Fruit fly (Drosophila melanogaster) whole organism, embryonic: ENCODE data around the gene wds.

ENCODE experiments used
- CG10959 ChIP-seq: fragments of 200-800 bp; sonication (Bioruptor generic); IDR thresholded peaks from 2 replicates; pipeline ENCODE4 v1.3.6; 2022; ENCODE audit warnings: missing biosample characterization, missing genetic modification characterization
- CG11085 ChIP-seq: fragments of 200-800 bp; sonication (Bioruptor generic); IDR thresholded peaks from 2 replicates; pipeline ENCODE4 v1.3.6; 2022; ENCODE audit warnings: missing biosample characterization, missing genetic modification characterization
- CG11456 ChIP-seq: fragments of 200-800 bp; sonication (Bioruptor generic); IDR thresholded peaks from 3 replicates; pipeline ENCODE4 v1.3.6; 2022; ENCODE audit warnings: missing biosample characterization, missing genetic modification characterization
- CG14710 ChIP-seq: fragments of 200-800 bp; sonication (Bioruptor generic); optimal IDR thresholded peaks from 3 replicates; lab custom pipeline; 2019; ENCODE audit warnings: missing biosample characterization, mild to moderate bottlenecking, missing genetic modification characterization, moderate library complexity
- CG15601 ChIP-seq: fragments of 200-800 bp; sonication (Bioruptor generic); optimal IDR thresholded peaks from 3 replicates; lab custom pipeline; 2019; ENCODE audit warnings: missing biosample characterization, mild to moderate bottlenecking, missing genetic modification characterization, moderate library complexity
- CG15696 ChIP-seq: fragments of 200-800 bp; sonication (Bioruptor generic); optimal IDR thresholded peaks from 2 replicates; lab custom pipeline; 2019; ENCODE audit warnings: missing biosample characterization, mild to moderate bottlenecking, missing genetic modification characterization, moderate library complexity
- CG18599 ChIP-seq: fragments of 200-800 bp; sonication (Bioruptor generic); optimal IDR thresholded peaks from 3 replicates; lab custom pipeline; 2017; ENCODE audit warnings: missing biosample characterization, missing genetic modification characterization, mild to moderate bottlenecking, moderate library complexity, missing genetic modification reagents
- CG30403 ChIP-seq: fragments of 200-800 bp; sonication (Bioruptor generic); optimal IDR thresholded peaks from 3 replicates; lab custom pipeline; 2016; ENCODE audit warnings: missing biosample characterization, missing genetic modification characterization
- CG3281 ChIP-seq: fragments of 200-800 bp; sonication (Bioruptor generic); optimal IDR thresholded peaks from 3 replicates; lab custom pipeline; 2017; ENCODE audit warnings: missing biosample characterization, mild to moderate bottlenecking, missing genetic modification characterization
- CG4424 ChIP-seq: fragments of 200-800 bp; sonication (Bioruptor generic); optimal IDR thresholded peaks from 3 replicates; lab custom pipeline; 2016; ENCODE audit warnings: missing biosample characterization, missing genetic modification characterization
- CG4707 ChIP-seq: fragments of 200-800 bp; sonication (Bioruptor generic); optimal IDR thresholded peaks from 2 replicates; lab custom pipeline; 2018; ENCODE audit warnings: missing biosample characterization, mild to moderate bottlenecking, missing genetic modification characterization, moderate library complexity
- CG5953 ChIP-seq: fragments of 200-800 bp; sonication (Bioruptor generic); IDR thresholded peaks from 2 replicates; pipeline ENCODE4 v1.3.6; 2022; ENCODE audit warnings: missing biosample characterization, missing genetic modification characterization
- CG8290 ChIP-seq, 3 experiments: fragments of 200-800 bp; sonication (Bioruptor generic); optimal IDR thresholded peaks; 2 replicates each; lab custom pipeline; 2016 to 2019; ENCODE audit warnings: missing biosample characterization in 3 of 3, missing genetic modification characterization in 3 of 3, mild to moderate bottlenecking in 2 of 3, moderate library complexity in 1 of 3
- D19A ChIP-seq: fragments of 200-800 bp; optimal IDR thresholded peaks from 3 replicates; lab custom pipeline; 2019; ENCODE audit warnings: missing biosample characterization, mild to moderate bottlenecking, missing genetic modification characterization, moderate library complexity
- Dad ChIP-seq: fragments of 200-800 bp; sonication (Bioruptor generic); optimal IDR thresholded peaks from 3 replicates; lab custom pipeline; 2016; ENCODE audit warnings: missing biosample characterization, missing genetic modification characterization
- Doc2 ChIP-seq: fragments of 200-800 bp; sonication (Bioruptor generic); IDR thresholded peaks from 2 replicates; pipeline ENCODE4 v1.3.6; 2022; ENCODE audit warnings: missing biosample characterization, missing genetic modification characterization
- Dp ChIP-seq: fragments of 200-800 bp; sonication (Bioruptor generic); optimal IDR thresholded peaks from 2 replicates; lab custom pipeline; 2018; ENCODE audit warnings: missing biosample characterization, mild to moderate bottlenecking, missing genetic modification characterization, moderate library complexity
- Elba2 ChIP-seq: fragments of 200-800 bp; sonication (Bioruptor generic); optimal IDR thresholded peaks from 3 replicates; lab custom pipeline; 2016; ENCODE audit warnings: missing biosample characterization, missing genetic modification characterization
- HLHmδ ChIP-seq: fragments of 200-800 bp; sonication (Bioruptor generic); optimal IDR thresholded peaks from 2 replicates; lab custom pipeline; 2018; ENCODE audit warnings: missing biosample characterization, mild to moderate bottlenecking, missing genetic modification characterization, moderate library complexity
- Hsf ChIP-seq: fragments of 200-800 bp; sonication (Bioruptor generic); optimal IDR thresholded peaks from 3 replicates; lab custom pipeline; 2016; ENCODE audit warnings: missing biosample characterization, missing genetic modification characterization
- Kr ChIP-seq: fragments of 200-800 bp; sonication (Bioruptor generic); optimal IDR thresholded peaks from 2 replicates; lab custom pipeline; 2017; ENCODE audit warnings: missing biosample characterization, mild to moderate bottlenecking, missing genetic modification characterization
- Med ChIP-seq: fragments of 200-800 bp; sonication (Bioruptor generic); peaks from one replicate; lab custom pipeline; 2016; ENCODE audit warnings: missing biosample characterization, missing genetic modification characterization, mild to moderate bottlenecking, inconsistent platforms, moderate library complexity
- Meics ChIP-seq: fragments of 200-800 bp; sonication (Bioruptor generic); optimal IDR thresholded peaks from 2 replicates; lab custom pipeline; 2017; ENCODE audit warnings: missing biosample characterization, mild to moderate bottlenecking, missing genetic modification characterization
- Optix ChIP-seq: fragments of 200-800 bp; sonication (Bioruptor generic); IDR thresholded peaks from 3 replicates; pipeline ENCODE4 v1.3.6; 2022; ENCODE audit warnings: missing biosample characterization, missing genetic modification characterization
- Ptx1 ChIP-seq: fragments of 200-800 bp; sonication (Bioruptor generic); IDR thresholded peaks from 2 replicates; pipeline ENCODE4 v1.3.6; 2022; ENCODE audit warnings: missing biosample characterization, missing genetic modification characterization
- Stat92E ChIP-seq, 3 experiments: fragments of >200 bp in 2 of 3; fragments of 200-800 bp in 1 of 3; sonication (Bioruptor generic) in 1 of 3; optimal IDR thresholded peaks; 2 replicates each; lab custom pipeline; 2017 to 2019; ENCODE audit warnings: missing biosample characterization in 3 of 3, missing genetic modification characterization in 3 of 3, mild to moderate bottlenecking in 1 of 3, moderate library complexity in 1 of 3
- Xbp1 ChIP-seq: fragments of 200-800 bp; sonication (Bioruptor generic); optimal IDR thresholded peaks from 3 replicates; lab custom pipeline; 2016; ENCODE audit warnings: missing biosample characterization, mild to moderate bottlenecking, missing genetic modification characterization
- ac ChIP-seq: fragments of 200-800 bp; sonication (Bioruptor generic); optimal IDR thresholded peaks from 3 replicates; lab custom pipeline; 2017; ENCODE audit warnings: missing biosample characterization, mild to moderate bottlenecking, missing genetic modification characterization
- al ChIP-seq: fragments of 200-800 bp; sonication (Bioruptor generic); IDR thresholded peaks from 2 replicates; pipeline ENCODE4 v1.3.6; 2022; ENCODE audit warnings: missing biosample characterization, missing genetic modification characterization
- ase ChIP-seq: fragments of 200-800 bp; sonication (Bioruptor generic); IDR thresholded peaks from 3 replicates; pipeline ENCODE4 v1.3.6; 2022; ENCODE audit warnings: missing biosample characterization, missing genetic modification characterization
- bsh ChIP-seq, 2 experiments: fragments of 200-800 bp; sonication (Bioruptor generic); optimal IDR thresholded peaks; 2 replicates each; lab custom pipeline; 2017 to 2018; ENCODE audit warnings: mild to moderate bottlenecking in 2 of 2, missing biosample characterization in 2 of 2, missing genetic modification characterization in 2 of 2, moderate library complexity in 1 of 2
- btn ChIP-seq: fragments of 200-800 bp; sonication (Bioruptor generic); optimal IDR thresholded peaks from 2 replicates; lab custom pipeline; 2016; ENCODE audit warnings: missing biosample characterization, missing genetic modification characterization
- corto ChIP-seq: fragments of 200-800 bp; sonication (Bioruptor generic); optimal IDR thresholded peaks from 2 replicates; lab custom pipeline; 2016; ENCODE audit warnings: missing biosample characterization, mild to moderate bottlenecking, missing genetic modification characterization, moderate library complexity
- crol ChIP-seq: fragments of 200-800 bp; sonication (Bioruptor generic); IDR thresholded peaks from 2 replicates; pipeline ENCODE4 v1.3.6; 2022; ENCODE audit warnings: missing biosample characterization, missing genetic modification characterization
- crp ChIP-seq, 2 experiments: fragments of 200-800 bp; sonication (Bioruptor generic); optimal IDR thresholded peaks; 2 replicates in 1 of 2; 3 replicates in 1 of 2; lab custom pipeline; 2017; ENCODE audit warnings: missing biosample characterization in 2 of 2, missing genetic modification characterization in 2 of 2, mild to moderate bottlenecking in 1 of 2, moderate library complexity in 1 of 2
- dm ChIP-seq: fragments of 200-800 bp; sonication (Bioruptor generic); optimal IDR thresholded peaks from 3 replicates; lab custom pipeline; 2016; ENCODE audit warnings: missing biosample characterization, missing genetic modification characterization
- gcm ChIP-seq: fragments of 200-800 bp; sonication (Bioruptor generic); optimal IDR thresholded peaks from 2 replicates; lab custom pipeline; 2019; ENCODE audit warnings: missing biosample characterization, mild to moderate bottlenecking, missing genetic modification characterization, moderate library complexity
- gfzf ChIP-seq: fragments of 200-800 bp; sonication (Bioruptor generic); optimal IDR thresholded peaks from 2 replicates; lab custom pipeline; 2016; ENCODE audit warnings: missing biosample characterization, mild to moderate bottlenecking, missing genetic modification characterization, moderate library complexity
- gsb-n ChIP-seq: fragments of 200-800 bp; sonication (Bioruptor generic); optimal IDR thresholded peaks from 3 replicates; lab custom pipeline; 2018; ENCODE audit warnings: missing biosample characterization, mild to moderate bottlenecking, missing genetic modification characterization
- hth ChIP-seq: fragments of >200 bp; optimal IDR thresholded peaks from 2 replicates; lab custom pipeline; 2017; ENCODE audit warnings: inconsistent platforms
- ken ChIP-seq: fragments of 200-800 bp; sonication (Bioruptor generic); IDR thresholded peaks from 3 replicates; pipeline ENCODE4 v1.3.6; 2022; ENCODE audit warnings: missing biosample characterization, missing genetic modification characterization
- nmo ChIP-seq: fragments of 200-800 bp; sonication (Bioruptor generic); optimal IDR thresholded peaks from 2 replicates; lab custom pipeline; 2018; ENCODE audit warnings: missing biosample characterization, mild to moderate bottlenecking, missing genetic modification characterization, moderate library complexity
- odd ChIP-seq: fragments of 200-800 bp; sonication (Bioruptor generic); optimal IDR thresholded peaks from 2 replicates; lab custom pipeline; 2017; ENCODE audit warnings: missing biosample characterization, mild to moderate bottlenecking, missing genetic modification characterization
- phol ChIP-seq: fragments of 200-800 bp; sonication (Bioruptor generic); optimal IDR thresholded peaks from 3 replicates; lab custom pipeline; 2018; ENCODE audit warnings: missing biosample characterization, mild to moderate bottlenecking, missing genetic modification characterization, moderate library complexity
- ranshi ChIP-seq: fragments of 200-800 bp; sonication (Bioruptor generic); IDR thresholded peaks from 2 replicates; pipeline ENCODE4 v1.3.6; 2022; ENCODE audit warnings: missing biosample characterization, missing genetic modification characterization
- sens ChIP-seq: fragments of 200-800 bp; sonication (Bioruptor generic); peaks from one replicate; lab custom pipeline; 2016; ENCODE audit warnings: missing biosample characterization, missing genetic modification characterization
- shn ChIP-seq: fragments of 200-800 bp; sonication (Bioruptor generic); optimal IDR thresholded peaks from 3 replicates; lab custom pipeline; 2016; ENCODE audit warnings: missing biosample characterization, missing genetic modification characterization
- tx ChIP-seq: fragments of 200-800 bp; sonication (Bioruptor generic); optimal IDR thresholded peaks from 2 replicates; lab custom pipeline; 2016; ENCODE audit warnings: missing biosample characterization, missing genetic modification characterization
- wdn ChIP-seq: fragments of 200-800 bp; sonication (Bioruptor generic); IDR thresholded peaks from 2 replicates; pipeline ENCODE4 v1.3.6; 2022; ENCODE audit warnings: missing biosample characterization, missing genetic modification characterization

wds gene

DNA sequence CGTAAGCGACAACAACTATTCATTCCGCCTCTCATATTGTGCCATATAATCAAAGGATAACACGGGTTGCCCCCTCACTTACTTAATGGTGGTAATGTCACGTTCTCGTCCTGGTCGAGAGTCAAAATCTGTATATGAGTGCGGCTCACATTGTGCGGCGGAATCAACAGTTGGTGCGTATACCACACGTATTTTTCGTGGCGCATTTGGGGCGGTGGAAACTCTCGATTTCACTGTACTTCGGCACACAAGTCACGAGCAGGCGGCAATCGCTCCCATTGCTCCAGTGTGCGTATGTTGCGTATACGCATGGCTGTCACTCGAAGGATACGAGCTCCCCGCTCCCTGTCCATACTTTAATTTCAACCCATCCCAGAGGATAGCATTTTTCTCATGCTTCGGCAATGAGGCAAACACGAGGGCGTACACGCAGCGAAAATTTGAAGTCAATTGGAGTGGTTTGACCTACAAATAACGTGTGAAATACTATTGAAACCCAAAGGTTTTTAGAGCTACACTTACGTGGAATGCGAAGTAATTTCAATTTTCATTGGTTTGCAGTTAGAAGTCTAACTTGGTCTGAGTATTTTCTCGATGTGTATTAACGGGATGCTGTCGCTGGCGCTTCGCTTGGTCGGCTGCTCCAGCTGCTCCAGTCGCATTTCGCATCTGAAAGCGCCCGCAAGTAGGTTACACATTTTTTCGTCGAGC is 3.8 kb upstream of the wds start (continued):
- TF ChIP-seq CG15696 (tag; lab: Kevin White, UChicago), result no peak
- TF ChIP-seq CG8290 (GFP tag; optimal IDR thresholded peaks at IDR 0.05; lab: Kevin White, UChicago), result no peak
- peak in 1 of 2 experiments; percentile 91 for TF ChIP-seq CG8290 (tag; optimal IDR thresholded peaks at IDR 0.05; lab: Kevin White, UChicago)
- peak; percentile 65; the same call in 1 of the 3 replicates for TF ChIP-seq ase (GFP tag; lab: Robert Waterston, UW)
- TF ChIP-seq Med (GFP tag; lab: Kevin White, UChicago), result peak; percentile 97
- TF ChIP-seq CG30403, result peak; percentile 80
- TF ChIP-seq wdn (GFP tag; lab: Robert Waterston, UW), result peak; percentile 71; the same call in 1 of the 2 replicates
- TF ChIP-seq Elba2, result no peak
- peak; percentile 62 for TF ChIP-seq CG4424 (GFP tag; lab: Kevin White, UChicago)
- TF ChIP-seq Optix (GFP tag; lab: Robert Waterston, UW), result peak; percentile 71; the same call in 2 of the 3 replicates
- peak; percentile 79; the same call in 1 of the 2 replicates for TF ChIP-seq CG11085 (GFP tag; lab: Robert Waterston, UW)
- peak in 1 of 2 experiments; percentile 48 for TF ChIP-seq bsh (GFP tag; optimal IDR thresholded peaks at IDR 0.05; lab: Kevin White, UChicago)
- peak; percentile 92 for TF ChIP-seq sens (GFP tag; lab: Kevin White, UChicago)
- TF ChIP-seq Ptx1, result peak; percentile 83
- no peak for TF ChIP-seq gcm (GFP tag; lab: Kevin White, UChicago)
- TF ChIP-seq gfzf (GFP tag; lab: Kevin White, UChicago), result no peak
- TF ChIP-seq CG15601, result no peak
- peak; percentile 77 for TF ChIP-seq Xbp1
- TF ChIP-seq CG10959, result no peak
- TF ChIP-seq phol (tag; lab: Kevin White, UChicago), result peak; percentile 59
- no peak for TF ChIP-seq corto (GFP tag; lab: Kevin White, UChicago)
- peak; percentile 79 for TF ChIP-seq Dad (GFP tag; lab: Kevin White, UChicago)
- TF ChIP-seq CG3281 (GFP tag; lab: Kevin White, UChicago), result peak; percentile 78
- peak; percentile 0 for TF ChIP-seq CG14710 (tag; lab: Kevin White, UChicago)
- peak; percentile 43; the same call in 1 of the 2 replicates for TF ChIP-seq Doc2
- TF ChIP-seq crp (GFP tag; optimal IDR thresholded peaks at IDR 0.05; lab: Kevin White, UChicago), result peak in 1 of 2 experiments; percentile 20
- TF ChIP-seq Dp (GFP tag; lab: Kevin White, UChicago), result no peak
- no peak for TF ChIP-seq ac
- no peak for TF ChIP-seq CG4707 (GFP tag; lab: Kevin White, UChicago)
- peak; percentile 33 for TF ChIP-seq D19A (tag; lab: Kevin White, UChicago)
- peak; percentile 54; the same call in 1 of the 3 replicates for TF ChIP-seq ken (GFP tag; lab: Robert Waterston, UW)
- no peak for TF ChIP-seq HLHmδ (GFP tag; lab: Kevin White, UChicago)
- TF ChIP-seq shn (GFP tag; lab: Kevin White, UChicago), result peak; percentile 71
- TF ChIP-seq Stat92E (GFP tag; optimal IDR thresholded peaks at IDR 0.05; lab: Kevin White, UChicago), result no peak
- TF ChIP-seq CG11456 (GFP tag; lab: Robert Waterston, UW), result peak; percentile 79
- TF ChIP-seq gsb-n (tag; lab: Kevin White, UChicago), result no peak
- TF ChIP-seq Meics (GFP tag; lab: Kevin White, UChicago), result peak; percentile 87
- TF ChIP-seq crol (GFP tag; lab: Robert Waterston, UW), result no peak
- peak; percentile 22 for TF ChIP-seq odd
- peak; percentile 44 for TF ChIP-seq dm
- TF ChIP-seq Hsf (GFP tag; lab: Kevin White, UChicago), result peak; percentile 74
- no peak for TF ChIP-seq Kr (GFP tag; lab: Kevin White, UChicago)
- TF ChIP-seq tx (GFP tag; lab: Kevin White, UChicago), result peak; percentile 70
- peak; percentile 80 for TF ChIP-seq ranshi
- peak; percentile 48 for TF ChIP-seq nmo (GFP tag; lab: Kevin White, UChicago)
- TF ChIP-seq al (GFP tag; lab: Robert Waterston, UW), result peak; percentile 46
- TF ChIP-seq btn, result peak; percentile 38
- peak; percentile 66 for TF ChIP-seq CG5953
- TF ChIP-seq hth (lab: Kevin White, UChicago), result no peak
- peak; percentile 96 for TF ChIP-seq CG18599
